Worm (Caenorhabditis elegans) whole organism, L1 larva: ENCODE results near the gene Y4C6B.3.

Experiments used
- F16B12.6 ChIP-seq: fragments of 150-350 bp; optimal IDR thresholded peaks from 2 replicates; lab custom pipeline; 2014; ENCODE audit warnings: missing biosample characterization, missing genetic modification characterization
- Y116A8C.19 ChIP-seq: sonication (generic microtip); optimal IDR thresholded peaks from 2 replicates; lab custom pipeline; 2016; ENCODE audit warnings: missing compliant biosample characterization, missing genetic modification characterization, borderline replicate concordance
- alr-1 ChIP-seq: fragments of 200-800 bp; sonication (Bioruptor generic); optimal IDR thresholded peaks from 2 replicates; lab custom pipeline; 2018; ENCODE audit warnings: borderline replicate concordance, mild to moderate bottlenecking, missing genetic modification characterization, missing compliant biosample characterization
- ceh-63 ChIP-seq: fragments of 200-800 bp; sonication (Bioruptor generic); optimal IDR thresholded peaks from 2 replicates; lab custom pipeline; 2018; ENCODE audit warnings: mild to moderate bottlenecking, missing genetic modification characterization, missing compliant biosample characterization
- ceh-82 ChIP-seq, 3 experiments: fragments of 150-350 bp in 1 of 3; sonication (generic microtip) in 2 of 3; optimal IDR thresholded peaks; 2 replicates each; lab custom pipeline; 2014 to 2017; ENCODE audit warnings: missing biosample characterization in 3 of 3, missing genetic modification characterization in 3 of 3
- ceh-88 ChIP-seq: fragments of 200-800 bp; sonication (Bioruptor generic); IDR thresholded peaks from 2 replicates; pipeline ENCODE4 v1.3.6; 2022; ENCODE audit warnings: missing genetic modification characterization, missing compliant biosample characterization
- ceh-90 ChIP-seq: sonication (generic microtip); optimal IDR thresholded peaks from 2 replicates; lab custom pipeline; 2016; ENCODE audit warnings: missing genetic modification characterization, missing compliant biosample characterization
- ces-1 ChIP-seq: fragments of 150-350 bp; optimal IDR thresholded peaks from 2 replicates; lab custom pipeline; 2014; ENCODE audit warnings: missing biosample characterization, missing genetic modification reagents, missing genetic modification characterization
- dsc-1 ChIP-seq: sonication (generic microtip); optimal IDR thresholded peaks from 2 replicates; lab custom pipeline; 2016; ENCODE audit warnings: mild to moderate bottlenecking, missing genetic modification characterization, missing compliant biosample characterization
- efl-1 ChIP-seq, 4 experiments: fragments of 150-350 bp; optimal IDR thresholded peaks in 3 of 4; peaks in 1 of 4; 1 replicate in 1 of 4; 2 replicates in 3 of 4; lab custom pipeline; 2014; ENCODE audit warnings: missing biosample characterization in 2 of 4, missing genetic modification characterization in 2 of 4, missing genetic modification reagents in 2 of 4
- efl-3 ChIP-seq: fragments of 200-800 bp; sonication (Bioruptor generic); optimal IDR thresholded peaks from 2 replicates; lab custom pipeline; 2018; ENCODE audit warnings: mild to moderate bottlenecking, missing genetic modification characterization, missing compliant biosample characterization
- egl-27 ChIP-seq, 2 experiments: fragments of 150-350 bp in 1 of 2; sonication (generic microtip); optimal IDR thresholded peaks; 3 replicates each; lab custom pipeline; 2017 to 2018; ENCODE audit warnings: missing biosample characterization in 2 of 2, missing genetic modification characterization in 2 of 2, missing genetic modification reagents in 2 of 2
- elt-2 ChIP-seq: sonication (generic microtip); optimal IDR thresholded peaks from 2 replicates; lab custom pipeline; 2016; ENCODE audit warnings: missing genetic modification characterization, mild to moderate bottlenecking, inconsistent platforms, missing compliant biosample characterization, missing genetic modification reagents
- elt-3 ChIP-seq, 6 experiments: fragments of 150-350 bp in 1 of 6; sonication (generic microtip); optimal IDR thresholded peaks; 2 replicates each; lab custom pipeline; 2017 to 2018; ENCODE audit warnings: missing biosample characterization in 6 of 6, missing genetic modification characterization in 6 of 6, inconsistent platforms in 1 of 6
- fkh-8 ChIP-seq: sonication (generic microtip); optimal IDR thresholded peaks from 2 replicates; lab custom pipeline; 2016; ENCODE audit warnings: mild to moderate bottlenecking, missing genetic modification characterization, missing compliant biosample characterization
- hlh-17 ChIP-seq: fragments of 200-800 bp; sonication (Bioruptor generic); optimal IDR thresholded peaks from 2 replicates; lab custom pipeline; 2018; ENCODE audit warnings: missing genetic modification characterization, mild to moderate bottlenecking, missing compliant biosample characterization, moderate library complexity, borderline replicate concordance
- hlh-4 ChIP-seq: sonication (generic microtip); optimal IDR thresholded peaks from 2 replicates; lab custom pipeline; 2016; ENCODE audit warnings: mild to moderate bottlenecking, missing genetic modification characterization, missing compliant biosample characterization
- irx-1 ChIP-seq: sonication (generic microtip); optimal IDR thresholded peaks from 2 replicates; lab custom pipeline; 2016; ENCODE audit warnings: missing genetic modification characterization, missing compliant biosample characterization
- isw-1 ChIP-seq: fragments of 200-800 bp; sonication (Bioruptor generic); IDR thresholded peaks from 2 replicates; pipeline ENCODE4 v1.3.6; 2022; ENCODE audit warnings: missing genetic modification characterization, missing compliant biosample characterization
- jun-1 ChIP-seq: fragments of 150-350 bp; optimal IDR thresholded peaks from 2 replicates; lab custom pipeline; 2014; ENCODE audit warnings: missing biosample characterization, missing genetic modification reagents, missing genetic modification characterization
- lin-13 ChIP-seq: fragments of 150-350 bp; optimal IDR thresholded peaks from 2 replicates; lab custom pipeline; 2014; ENCODE audit warnings: missing biosample characterization, missing genetic modification reagents, missing genetic modification characterization
- lin-14 ChIP-seq: fragments of 200-800 bp; sonication (Bioruptor generic); optimal IDR thresholded peaks from 2 replicates; lab custom pipeline; 2018; ENCODE audit warnings: mild to moderate bottlenecking, missing genetic modification characterization, moderate library complexity, missing compliant biosample characterization
- lin-15B ChIP-seq: fragments of 150-350 bp; sonication (generic microtip); optimal IDR thresholded peaks from 3 replicates; lab custom pipeline; 2014; ENCODE audit warnings: missing biosample characterization, missing genetic modification characterization
- lin-35 ChIP-seq, 2 experiments: fragments of 150-350 bp; optimal IDR thresholded peaks; 2 replicates each; lab custom pipeline; 2014; ENCODE audit warnings: missing biosample characterization in 2 of 2, missing genetic modification characterization in 2 of 2, missing genetic modification reagents in 2 of 2
- mdl-1 ChIP-seq, 2 experiments: fragments of 150-350 bp; optimal IDR thresholded peaks; 2 replicates each; lab custom pipeline; 2014 to 2017; ENCODE audit warnings: missing biosample characterization in 2 of 2, missing genetic modification characterization in 2 of 2, inconsistent platforms in 1 of 2
- mef-2 ChIP-seq: fragments of 150-350 bp; optimal IDR thresholded peaks from 2 replicates; lab custom pipeline; 2014; ENCODE audit warnings: missing biosample characterization, missing genetic modification characterization
- mep-1 ChIP-seq: fragments of 150-350 bp; optimal IDR thresholded peaks from 2 replicates; lab custom pipeline; 2014; ENCODE audit warnings: missing biosample characterization, missing genetic modification characterization
- nhr-11 ChIP-seq: fragments of 150-350 bp; optimal IDR thresholded peaks from 2 replicates; lab custom pipeline; 2014; ENCODE audit warnings: missing biosample characterization, missing genetic modification characterization
- nhr-71 ChIP-seq: sonication (generic microtip); optimal IDR thresholded peaks from 2 replicates; lab custom pipeline; 2016; ENCODE audit warnings: mild to moderate bottlenecking, missing genetic modification characterization, moderate library complexity, missing compliant biosample characterization
- nhr-76 ChIP-seq: sonication (generic microtip); optimal IDR thresholded peaks from 2 replicates; lab custom pipeline; 2017; ENCODE audit warnings: missing biosample characterization, missing genetic modification characterization
- nhr-85 ChIP-seq: sonication (generic microtip); peaks from one replicate; lab custom pipeline; 2016; ENCODE audit warnings: missing genetic modification characterization, inconsistent platforms, missing compliant biosample characterization
- pax-3 ChIP-seq: fragments of 200-800 bp; sonication (Bioruptor generic); optimal IDR thresholded peaks from 2 replicates; lab custom pipeline; 2018; ENCODE audit warnings: mild to moderate bottlenecking, missing genetic modification characterization, moderate library complexity, missing compliant biosample characterization
- skn-1 ChIP-seq: fragments of 150-350 bp; optimal IDR thresholded peaks from 2 replicates; lab custom pipeline; 2014; ENCODE audit warnings: missing biosample characterization, missing genetic modification characterization
- snpc-4 ChIP-seq: fragments of 150-350 bp; optimal IDR thresholded peaks from 2 replicates; lab custom pipeline; 2014; ENCODE audit warnings: missing biosample characterization, missing genetic modification characterization
- snu-23 ChIP-seq: sonication (generic microtip); optimal IDR thresholded peaks from 2 replicates; lab custom pipeline; 2016; ENCODE audit warnings: missing genetic modification characterization, missing compliant biosample characterization
- sptf-1 ChIP-seq: fragments of 150-350 bp; optimal IDR thresholded peaks from 2 replicates; lab custom pipeline; 2014; ENCODE audit warnings: missing biosample characterization, missing genetic modification characterization
- tbx-2 ChIP-seq: sonication (generic microtip); optimal IDR thresholded peaks from 2 replicates; lab custom pipeline; 2016; ENCODE audit warnings: missing genetic modification characterization, missing compliant biosample characterization
- tlp-1 ChIP-seq: fragments of 150-350 bp; optimal IDR thresholded peaks from 2 replicates; lab custom pipeline; 2014; ENCODE audit warnings: missing biosample characterization, missing genetic modification characterization
- unc-30 ChIP-seq: sonication (generic microtip); optimal IDR thresholded peaks from 2 replicates; lab custom pipeline; 2017; ENCODE audit warnings: missing biosample characterization, missing genetic modification characterization
- unc-86 ChIP-seq: sonication (generic microtip); optimal IDR thresholded peaks from 2 replicates; lab custom pipeline; 2016; ENCODE audit warnings: missing genetic modification characterization, missing compliant biosample characterization
- xbp-1 ChIP-seq: sonication (generic microtip); optimal IDR thresholded peaks from 2 replicates; lab custom pipeline; 2016; ENCODE audit warnings: missing genetic modification characterization, missing compliant biosample characterization
- zag-1 ChIP-seq: fragments of 150-350 bp; optimal IDR thresholded peaks from 2 replicates; lab custom pipeline; 2014; ENCODE audit warnings: missing biosample characterization, missing genetic modification characterization
- zip-4 ChIP-seq: fragments of 200-800 bp; sonication (Bioruptor generic); optimal IDR thresholded peaks from 2 replicates; lab custom pipeline; 2018; ENCODE audit warnings: mild to moderate bottlenecking, missing genetic modification characterization, moderate library complexity, missing compliant biosample characterization

Gene Y4C6B.3

DNA sequence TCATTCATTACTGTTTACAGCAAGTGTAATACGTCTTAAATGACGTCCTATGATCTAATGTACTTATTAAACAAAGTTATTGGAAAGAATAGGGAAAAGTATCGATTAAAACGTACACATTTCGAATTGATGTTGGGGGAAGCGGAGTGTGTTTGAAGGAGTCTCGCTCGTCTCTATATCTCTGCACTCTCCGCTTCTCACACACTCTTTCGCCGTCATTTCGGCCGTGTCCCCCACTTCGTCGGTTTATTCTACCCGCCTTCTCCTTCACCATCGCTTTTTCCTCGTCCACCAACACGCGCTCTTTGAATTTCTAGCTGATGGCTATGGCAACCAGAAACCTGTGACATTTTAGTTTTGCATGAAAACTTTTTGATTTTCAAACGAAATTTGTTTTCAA, 36.6 kb downstream of the Y4C6B.3 start (continued):
- peak; percentile 34 for TF ChIP-seq F16B12.6
- TF ChIP-seq snpc-4: no peak
- peak; percentile 58 for TF ChIP-seq nhr-85
- no peak for TF ChIP-seq mep-1 (tag; lab: Kevin White, UChicago)
- TF ChIP-seq tlp-1 (tag; lab: Kevin White, UChicago): no peak
- peak; percentile 43 for TF ChIP-seq fkh-8
- peak; percentile 37 to 43 for TF ChIP-seq lin-35 (GFP tag; optimal IDR thresholded peaks at IDR 0.05; lab: Kevin White, UChicago)
- TF ChIP-seq Y116A8C.19 (tag; lab: Kevin White, UChicago): no peak
- peak; percentile 37 to 47 for TF ChIP-seq efl-1 (optimal IDR thresholded peaks at IDR 0.05; lab: Kevin White, UChicago)
- peak in 1 of 2 experiments; percentile 46 for TF ChIP-seq efl-1 (GFP tag; optimal IDR thresholded peaks at IDR 0.05 in 1 of 2; lab: Kevin White, UChicago)
- TF ChIP-seq nhr-71 (tag; lab: Kevin White, UChicago): peak; percentile 40
- TF ChIP-seq tbx-2 (tag; lab: Kevin White, UChicago): peak; percentile 9
- no peak for TF ChIP-seq nhr-11 (tag; lab: Kevin White, UChicago)
- no peak for TF ChIP-seq lin-13 (GFP tag; lab: Kevin White, UChicago)
- no peak for TF ChIP-seq sptf-1 (tag; lab: Kevin White, UChicago)
- TF ChIP-seq ces-1: no peak
- no peak for TF ChIP-seq hlh-4 (tag; lab: Kevin White, UChicago)
- TF ChIP-seq zag-1: no peak
- TF ChIP-seq snu-23 (GFP tag; lab: Kevin White, UChicago): peak; percentile 52
- no peak for TF ChIP-seq mef-2
- TF ChIP-seq dsc-1: peak; percentile 13
- no peak for TF ChIP-seq mdl-1 (tag; optimal IDR thresholded peaks at IDR 0.05; lab: Kevin White, UChicago)
- TF ChIP-seq xbp-1 (tag; lab: Kevin White, UChicago): peak; percentile 25
- TF ChIP-seq unc-30 (tag; lab: Kevin White, UChicago): no peak
- no peak for TF ChIP-seq ceh-63 (GFP tag; lab: Kevin White, UChicago)
- TF ChIP-seq lin-14 (GFP tag; lab: Kevin White, UChicago): peak; percentile 71
- no peak for TF ChIP-seq pax-3
- peak; percentile 37 for TF ChIP-seq unc-86
- TF ChIP-seq ceh-88 (GFP tag; lab: Robert Waterston, UW): no peak
- TF ChIP-seq efl-3 (GFP tag; lab: Kevin White, UChicago): no peak
- no peak for TF ChIP-seq elt-3 (tag; optimal IDR thresholded peaks at IDR 0.05; lab: Kevin White, UChicago)
- TF ChIP-seq elt-2 (tag; lab: Kevin White, UChicago): no peak
- peak in 1 of 3 experiments; percentile 41 for TF ChIP-seq ceh-82 (tag; optimal IDR thresholded peaks at IDR 0.05; lab: Kevin White, UChicago)
- TF ChIP-seq, all 84 proteins: peak for 25

- TF ChIP-seq lin-15B (tag; lab: Kevin White, UChicago) (no peak), unc-86 (no peak), lin-13 (GFP tag; lab: Kevin White, UChicago) (no peak), zip-4 (GFP tag; lab: Kevin White, UChicago) (no peak), snpc-4 (no peak), efl-3 (GFP tag; lab: Kevin White, UChicago) (no peak), mdl-1 (tag; optimal IDR thresholded peaks at IDR 0.05; lab: Kevin White, UChicago) (no peak), irx-1 (peak; percentile 2), efl-1 (optimal IDR thresholded peaks at IDR 0.05; lab: Kevin White, UChicago) (peak in 1 of 2 experiments; percentile 6), efl-1 (GFP tag; optimal IDR thresholded peaks at IDR 0.05 in 1 of 2; lab: Kevin White, UChicago) (peak; percentile 4 to 59), isw-1 (GFP tag; lab: Robert Waterston, UW) (no peak), jun-1 (tag; lab: Kevin White, UChicago) (no peak), alr-1 (tag; lab: Kevin White, UChicago) (no peak), ceh-82 (tag; optimal IDR thresholded peaks at IDR 0.05; lab: Kevin White, UChicago) (no peak)
- TF ChIP-seq, all 84 proteins: peak for 2
These were observed 37.1 kb downstream of the Y4C6B.3 start, which contains the start of gene F41H10.3 for ce11 chrIV:5369414-5369813. F41H10.3 (plus strand) TSS chrIV:5369801.

DNA sequence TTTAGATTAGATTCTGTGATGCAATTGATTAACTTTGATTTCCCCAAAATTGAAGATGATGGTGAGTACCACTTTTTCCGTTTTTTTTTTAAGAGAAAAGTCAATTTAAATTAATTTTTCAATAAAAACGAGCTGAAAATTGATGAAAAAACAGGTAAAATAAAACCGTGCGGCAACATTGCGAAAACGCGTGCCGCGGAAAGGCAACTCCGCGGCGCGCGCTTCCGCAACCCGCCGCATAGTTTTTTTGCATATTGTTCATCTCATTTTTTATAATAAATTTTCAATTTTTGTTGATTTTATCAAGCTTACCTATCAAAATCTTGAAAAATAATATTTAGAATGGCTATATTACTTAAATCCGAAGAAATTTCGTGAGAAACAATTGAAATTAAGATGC, 38.6 kb downstream of the Y4C6B.3 start:
- no peak for TF ChIP-seq hlh-17 (GFP tag; lab: Kevin White, UChicago)
- TF ChIP-seq lin-35 (GFP tag; optimal IDR thresholded peaks at IDR 0.05; lab: Kevin White, UChicago): no peak
- no peak for TF ChIP-seq zag-1
- no peak for TF ChIP-seq egl-27 (tag; optimal IDR thresholded peaks at IDR 0.05; lab: Kevin White, UChicago)
- TF ChIP-seq ceh-90: no peak
- TF ChIP-seq nhr-76 (tag; lab: Kevin White, UChicago): no peak
- TF ChIP-seq skn-1 (tag; lab: Kevin White, UChicago): no peak
- no peak for TF ChIP-seq isw-1 (GFP tag; lab: Robert Waterston, UW)
